Fruit fly (Drosophila melanogaster) Kc167 (cell line): ENCODE measurements around the gene CG11816.

ENCODE experiments used
- Myc ChIP-seq: fragments of >200 bp; optimal IDR thresholded peaks from 2 replicates; lab custom pipeline; 2017; ENCODE audit warnings: missing external identifiers
- Sin3A ChIP-seq: fragments of >200 bp; optimal IDR thresholded peaks from 2 replicates; lab custom pipeline; 2018; ENCODE audit warnings: missing external identifiers
- h ChIP-seq: fragments of >200 bp; optimal IDR thresholded peaks from 3 replicates; lab custom pipeline; 2018; ENCODE audit warnings: missing external identifiers
- insv ChIP-seq: fragments of >200 bp; optimal IDR thresholded peaks from 3 replicates; lab custom pipeline; 2018; ENCODE audit warnings: missing external identifiers
- psq ChIP-seq: fragments of >200 bp; optimal IDR thresholded peaks from 2 replicates; lab custom pipeline; 2017; ENCODE audit warnings: missing external identifiers
- ttk ChIP-seq: sonication (Bioruptor generic); optimal IDR thresholded peaks from 2 replicates; lab custom pipeline; 2017; ENCODE audit warnings: missing external identifiers

CG11816 gene

dm6 chrX:13555700-13556099, at the start of gene CG11816:
TSS of gene CG11816 (minus strand) at chrX:13555800.
- TF ChIP-seq insv, result no peak
- TF ChIP-seq ttk (lab: Kevin White, UChicago), result no peak
- TF ChIP-seq Sin3A (lab: Kevin White, UChicago), result no peak
- TF ChIP-seq psq (lab: Kevin White, UChicago), result no peak
- no peak for TF ChIP-seq Myc (lab: Kevin White, UChicago)
- TF ChIP-seq h (lab: Kevin White, UChicago), result no peak

dm6 chrX:13605381-13605780, 49.8 kb upstream of the CG11816 start, which contains the start of gene CG11178:
TSS of gene CG11178 (plus strand) at chrX:13605681.
- TF ChIP-seq h (lab: Kevin White, UChicago) (no peak), Sin3A (lab: Kevin White, UChicago) (no peak), psq (lab: Kevin White, UChicago) (no peak), Myc (lab: Kevin White, UChicago) (no peak), ttk (lab: Kevin White, UChicago) (no peak), insv (no peak)

- TF ChIP-seq ttk (lab: Kevin White, UChicago) (no peak), Myc (lab: Kevin White, UChicago) (no peak)
Measured at dm6 chrX:13604499-13604898, 48.9 kb upstream of the CG11816 start.

dm6 chrX:13602071-13602858, 46.7 kb upstream of the CG11816 start, which contains the start of gene up:
TSS of gene up (minus strand) at chrX:13602578.
- TF ChIP-seq psq (lab: Kevin White, UChicago) (no peak), h (lab: Kevin White, UChicago) (no peak)

- TF ChIP-seq Sin3A (lab: Kevin White, UChicago), result no peak
- no peak for TF ChIP-seq Myc (lab: Kevin White, UChicago)
- no peak for TF ChIP-seq psq (lab: Kevin White, UChicago)
- TF ChIP-seq insv, result no peak
Measured at dm6 chrX:13597753-13598152, 42.2 kb upstream of the CG11816 start.

dm6 chrX:13593667-13594066, 38.1 kb upstream of the CG11816 start:
- TF ChIP-seq psq (lab: Kevin White, UChicago), result no peak
- no peak for TF ChIP-seq ttk (lab: Kevin White, UChicago)
- TF ChIP-seq insv, result no peak
- no peak for TF ChIP-seq Myc (lab: Kevin White, UChicago)
- no peak for TF ChIP-seq h (lab: Kevin White, UChicago)
- no peak for TF ChIP-seq Sin3A (lab: Kevin White, UChicago)

- TF ChIP-seq psq (lab: Kevin White, UChicago) (no peak), insv (no peak), Myc (lab: Kevin White, UChicago) (no peak), Sin3A (lab: Kevin White, UChicago) (no peak), h (lab: Kevin White, UChicago) (no peak), ttk (lab: Kevin White, UChicago) (no peak)
Measured at dm6 chrX:13586888-13587287, 31.3 kb upstream of the CG11816 start.

- TF ChIP-seq Sin3A (lab: Kevin White, UChicago) (no peak), h (lab: Kevin White, UChicago) (no peak), Myc (lab: Kevin White, UChicago) (no peak), ttk (lab: Kevin White, UChicago) (no peak)
Measured at dm6 chrX:13579322-13579721, 23.7 kb upstream of the CG11816 start.

dm6 chrX:13572382-13572781, 16.8 kb upstream of the CG11816 start:
- TF ChIP-seq insv, result no peak

dm6 chrX:13570255-13570654, 14.7 kb upstream of the CG11816 start:
- TF ChIP-seq insv (no peak), h (lab: Kevin White, UChicago) (no peak), Sin3A (lab: Kevin White, UChicago) (no peak), ttk (lab: Kevin White, UChicago) (no peak), Myc (lab: Kevin White, UChicago) (no peak), psq (lab: Kevin White, UChicago) (no peak)

- TF ChIP-seq insv (no peak), psq (lab: Kevin White, UChicago) (no peak), h (lab: Kevin White, UChicago) (no peak), Myc (lab: Kevin White, UChicago) (no peak), Sin3A (lab: Kevin White, UChicago) (no peak), ttk (lab: Kevin White, UChicago) (no peak)
Measured at dm6 chrX:13568841-13569240, 13.2 kb upstream of the CG11816 start.

- TF ChIP-seq ttk (lab: Kevin White, UChicago), result no peak
- no peak for TF ChIP-seq Myc (lab: Kevin White, UChicago)
- TF ChIP-seq insv, result no peak
Measured at dm6 chrX:13568127-13568526, 12.5 kb upstream of the CG11816 start.
